Worm (Caenorhabditis elegans) whole organism, L3 larva: Measurements from ENCODE around the gene srw-136.
"Not testable (repeated sequence)": the region's sequence is repeated elsewhere in the genome, so short reads cannot be mapped to it uniquely, and the experiment has no call there.

ENCODE experiments used
- ZK546.5 ChIP-seq: sonication (generic microtip); optimal IDR thresholded peaks from 2 replicates; lab custom pipeline; 2017; ENCODE audit warnings: missing biosample characterization, missing genetic modification characterization
- aly-2 ChIP-seq: fragments of 150-350 bp; optimal IDR thresholded peaks from 2 replicates; lab custom pipeline; 2014; ENCODE audit warnings: missing biosample characterization, missing genetic modification characterization
- ama-1 ChIP-seq: fragments of 150-350 bp; optimal IDR thresholded peaks from 2 replicates; lab custom pipeline; 2018
- ceh-16 ChIP-seq: sonication (generic microtip); optimal IDR thresholded peaks from 2 replicates; lab custom pipeline; 2017; ENCODE audit warnings: missing biosample characterization, missing genetic modification characterization
- ceh-82 ChIP-seq: fragments of 150-350 bp; optimal IDR thresholded peaks from 2 replicates; lab custom pipeline; 2014; ENCODE audit warnings: missing biosample characterization, missing genetic modification characterization
- ceh-9 ChIP-seq: sonication (generic microtip); optimal IDR thresholded peaks from 2 replicates; lab custom pipeline; 2018; ENCODE audit warnings: missing biosample characterization, missing genetic modification characterization
- daf-12 ChIP-seq: fragments of 150-350 bp; optimal IDR thresholded peaks from 2 replicates; lab custom pipeline; 2014; ENCODE audit warnings: missing biosample characterization, missing genetic modification reagents, missing genetic modification characterization
- egl-27 ChIP-seq: sonication (generic microtip); optimal IDR thresholded peaks from 4 replicates; lab custom pipeline; 2017; ENCODE audit warnings: missing biosample characterization, missing genetic modification reagents, missing genetic modification characterization
- egl-5 ChIP-seq: fragments of 150-350 bp; optimal IDR thresholded peaks from 2 replicates; lab custom pipeline; 2017; ENCODE audit warnings: missing biosample characterization, missing genetic modification reagents, missing genetic modification characterization, inconsistent platforms
- elt-1 ChIP-seq: fragments of 150-350 bp; optimal IDR thresholded peaks from 2 replicates; lab custom pipeline; 2014; ENCODE audit warnings: missing biosample characterization, missing genetic modification characterization
- elt-2 ChIP-seq: sonication (generic microtip); optimal IDR thresholded peaks from 2 replicates; lab custom pipeline; 2016; ENCODE audit warnings: missing genetic modification reagents, mild to moderate bottlenecking, missing genetic modification characterization, missing compliant biosample characterization
- eor-1 ChIP-seq, 2 experiments: fragments of 150-350 bp; optimal IDR thresholded peaks; 2 replicates each; lab custom pipeline; 2014 to 2018; ENCODE audit warnings: missing biosample characterization in 2 of 2, missing genetic modification characterization in 2 of 2
- fkh-10 ChIP-seq: sonication (generic microtip); optimal IDR thresholded peaks from 2 replicates; lab custom pipeline; 2017; ENCODE audit warnings: missing biosample characterization, missing genetic modification reagents, missing genetic modification characterization
- fkh-2 ChIP-seq: fragments of 150-350 bp; optimal IDR thresholded peaks from 2 replicates; lab custom pipeline; 2014; ENCODE audit warnings: missing biosample characterization, missing genetic modification reagents, missing genetic modification characterization
- fos-1 ChIP-seq: fragments of 150-350 bp; optimal IDR thresholded peaks from 2 replicates; lab custom pipeline; 2014; ENCODE audit warnings: missing biosample characterization, missing genetic modification characterization
- hmg-11 ChIP-seq: sonication (generic microtip); optimal IDR thresholded peaks from 2 replicates; lab custom pipeline; 2016; ENCODE audit warnings: missing genetic modification characterization, missing compliant biosample characterization
- lin-15B ChIP-seq: fragments of 150-350 bp; optimal IDR thresholded peaks from 2 replicates; lab custom pipeline; 2014; ENCODE audit warnings: missing biosample characterization, missing genetic modification characterization
- lin-39 ChIP-seq: fragments of 150-350 bp; optimal IDR thresholded peaks from 2 replicates; lab custom pipeline; 2018; ENCODE audit warnings: missing biosample characterization, missing genetic modification reagents, missing genetic modification characterization
- lsy-12 ChIP-seq: sonication (generic microtip); optimal IDR thresholded peaks from 2 replicates; lab custom pipeline; 2016; ENCODE audit warnings: mild to moderate bottlenecking, missing genetic modification characterization, missing compliant biosample characterization
- mdl-1 ChIP-seq: fragments of 150-350 bp; optimal IDR thresholded peaks from 2 replicates; lab custom pipeline; 2014; ENCODE audit warnings: missing biosample characterization, missing genetic modification characterization
- mml-1 ChIP-seq: fragments of 150-350 bp; sonication (generic microtip); optimal IDR thresholded peaks from 3 replicates; lab custom pipeline; 2014; ENCODE audit warnings: missing biosample characterization, missing genetic modification characterization
- nfya-1 ChIP-seq: sonication (generic microtip); optimal IDR thresholded peaks from 2 replicates; lab custom pipeline; 2017; ENCODE audit warnings: missing genetic modification characterization, mild to moderate bottlenecking, missing compliant biosample characterization, antibody characterized with exemption, moderate library complexity; ENCODE audit not compliant: insufficient read depth
- nhr-11 ChIP-seq: fragments of 150-350 bp; optimal IDR thresholded peaks from 2 replicates; lab custom pipeline; 2014; ENCODE audit warnings: missing biosample characterization, missing genetic modification characterization
- nhr-12 ChIP-seq: fragments of 150-350 bp; optimal IDR thresholded peaks from 2 replicates; lab custom pipeline; 2014; ENCODE audit warnings: missing biosample characterization, missing genetic modification characterization
- nhr-25 ChIP-seq: sonication (generic microtip); optimal IDR thresholded peaks from 2 replicates; lab custom pipeline; 2017; ENCODE audit warnings: missing biosample characterization, missing genetic modification characterization
- nhr-28 ChIP-seq: fragments of 150-350 bp; optimal IDR thresholded peaks from 2 replicates; lab custom pipeline; 2014; ENCODE audit warnings: missing biosample characterization, missing genetic modification characterization
- nhr-43 ChIP-seq: sonication (generic microtip); optimal IDR thresholded peaks from 2 replicates; lab custom pipeline; 2016; ENCODE audit warnings: mild to moderate bottlenecking, missing genetic modification characterization, missing compliant biosample characterization; ENCODE audit not compliant: poor library complexity, severe bottlenecking
- nhr-67 ChIP-seq: fragments of 150-350 bp; optimal IDR thresholded peaks from 2 replicates; lab custom pipeline; 2014; ENCODE audit warnings: missing biosample characterization, missing genetic modification characterization
- nhr-76 ChIP-seq: fragments of 150-350 bp; sonication (generic microtip); optimal IDR thresholded peaks from 5 replicates; lab custom pipeline; 2014; ENCODE audit warnings: missing biosample characterization, missing genetic modification characterization
- nhr-77 ChIP-seq: fragments of 150-350 bp; optimal IDR thresholded peaks from 2 replicates; lab custom pipeline; 2014; ENCODE audit warnings: missing biosample characterization, missing genetic modification characterization
- pqm-1 ChIP-seq: fragments of 150-350 bp; optimal IDR thresholded peaks from 2 replicates; lab custom pipeline; 2017; ENCODE audit warnings: missing biosample characterization, missing genetic modification characterization, inconsistent platforms
- sea-2 ChIP-seq: fragments of 150-350 bp; sonication (generic microtip); optimal IDR thresholded peaks from 4 replicates; lab custom pipeline; 2014; ENCODE audit warnings: missing biosample characterization, missing genetic modification reagents, missing genetic modification characterization
- skn-1 ChIP-seq: fragments of 150-350 bp; optimal IDR thresholded peaks from 2 replicates; lab custom pipeline; 2014; ENCODE audit warnings: missing biosample characterization, missing genetic modification characterization
- tbx-2 ChIP-seq: sonication (generic microtip); optimal IDR thresholded peaks from 2 replicates; lab custom pipeline; 2016; ENCODE audit warnings: mild to moderate bottlenecking, missing genetic modification characterization, missing compliant biosample characterization
- unc-39 ChIP-seq: sonication (generic microtip); optimal IDR thresholded peaks from 4 replicates; lab custom pipeline; 2017; ENCODE audit warnings: missing biosample characterization, missing genetic modification characterization
- zag-1 ChIP-seq: fragments of 150-350 bp; optimal IDR thresholded peaks from 2 replicates; lab custom pipeline; 2014; ENCODE audit warnings: missing biosample characterization, missing genetic modification characterization
- ztf-11 ChIP-seq: fragments of 150-350 bp; optimal IDR thresholded peaks from 2 replicates; lab custom pipeline; 2014; ENCODE audit warnings: missing biosample characterization, missing genetic modification characterization
- ztf-4 ChIP-seq: fragments of 150-350 bp; optimal IDR thresholded peaks from 2 replicates; lab custom pipeline; 2014; ENCODE audit warnings: missing biosample characterization, missing genetic modification characterization

Gene srw-136

DNA sequence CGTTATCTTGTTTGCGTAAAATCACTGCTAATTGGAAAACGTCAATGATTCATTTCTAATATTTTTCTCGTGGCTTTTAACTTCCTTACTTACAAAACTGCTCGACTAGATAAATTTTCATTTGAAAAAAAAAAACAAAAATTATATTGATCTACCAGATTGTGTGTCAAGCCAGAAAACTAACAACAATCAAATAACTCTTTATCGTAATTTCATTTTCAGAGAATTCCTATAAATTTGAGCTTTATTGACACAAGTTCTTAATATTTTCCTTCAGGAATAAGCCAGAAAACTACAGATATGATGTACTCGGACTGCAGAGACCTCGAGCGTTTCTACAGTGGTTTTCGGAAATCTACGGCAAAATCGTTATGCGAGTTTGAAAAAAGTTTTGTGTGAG, 34.1 kb downstream of the srw-136 start, which contains the start of gene srw-124:
Gene srw-124 (plus strand): TSS at position 301 of the 400 bp plus-strand sequence.
- TF ChIP-seq ceh-9 (tag; lab: Kevin White, UChicago) = no peak
- no peak for TF ChIP-seq nhr-67 (tag; lab: Kevin White, UChicago)
- TF ChIP-seq fkh-10 = no peak
- TF ChIP-seq unc-39 (tag; lab: Kevin White, UChicago) = no peak
- TF ChIP-seq elt-2 = no peak
- no peak for TF ChIP-seq tbx-2 (tag; lab: Kevin White, UChicago)
- no peak for TF ChIP-seq elt-1 (tag; lab: Kevin White, UChicago)
- no peak for TF ChIP-seq nhr-76 (tag; lab: Kevin White, UChicago)
- TF ChIP-seq nfya-1 (tag; lab: Kevin White, UChicago) = no peak
- no peak for TF ChIP-seq fkh-2 (tag; lab: Kevin White, UChicago)
- TF ChIP-seq ceh-16 (tag; lab: Kevin White, UChicago) = no peak
- TF ChIP-seq fos-1 = no peak
- no peak for TF ChIP-seq daf-12 (tag; lab: Kevin White, UChicago)
- TF ChIP-seq mml-1 (tag; lab: Kevin White, UChicago) = no peak
- no peak for TF ChIP-seq egl-5 (tag; lab: Kevin White, UChicago)
- no peak for TF ChIP-seq mdl-1 (tag; lab: Kevin White, UChicago)
- TF ChIP-seq nhr-43 (tag; lab: Kevin White, UChicago) = no peak
- no peak for TF ChIP-seq skn-1 (tag; lab: Kevin White, UChicago)

DNA sequence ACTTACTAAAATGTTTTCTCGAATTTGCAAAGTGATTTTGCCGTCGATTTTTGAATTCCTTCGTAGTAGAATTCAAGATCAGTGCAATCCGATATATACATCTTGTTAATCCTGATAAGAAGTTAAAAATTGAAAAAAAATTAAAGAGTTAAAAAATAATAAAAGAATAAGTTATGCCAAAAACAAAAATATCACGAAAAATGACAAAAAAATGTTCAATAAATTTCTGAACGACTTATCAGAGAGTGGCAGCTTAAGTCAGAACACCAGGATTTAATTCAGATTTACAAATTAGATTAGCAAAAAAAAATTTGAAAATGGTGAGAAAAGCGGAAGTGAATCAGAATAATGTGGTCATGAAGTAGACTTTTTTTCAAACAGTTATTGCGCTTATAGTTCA, 35.1 kb downstream of the srw-136 start, which contains the start of gene srw-123:
Gene srw-123 (minus strand): TSS at position 101 of the 400 bp plus-strand sequence.
- TF ChIP-seq lin-15B (tag; lab: Kevin White, UChicago); ZK546.5 (tag; lab: Kevin White, UChicago); fos-1: not testable (repeated sequence)

DNA sequence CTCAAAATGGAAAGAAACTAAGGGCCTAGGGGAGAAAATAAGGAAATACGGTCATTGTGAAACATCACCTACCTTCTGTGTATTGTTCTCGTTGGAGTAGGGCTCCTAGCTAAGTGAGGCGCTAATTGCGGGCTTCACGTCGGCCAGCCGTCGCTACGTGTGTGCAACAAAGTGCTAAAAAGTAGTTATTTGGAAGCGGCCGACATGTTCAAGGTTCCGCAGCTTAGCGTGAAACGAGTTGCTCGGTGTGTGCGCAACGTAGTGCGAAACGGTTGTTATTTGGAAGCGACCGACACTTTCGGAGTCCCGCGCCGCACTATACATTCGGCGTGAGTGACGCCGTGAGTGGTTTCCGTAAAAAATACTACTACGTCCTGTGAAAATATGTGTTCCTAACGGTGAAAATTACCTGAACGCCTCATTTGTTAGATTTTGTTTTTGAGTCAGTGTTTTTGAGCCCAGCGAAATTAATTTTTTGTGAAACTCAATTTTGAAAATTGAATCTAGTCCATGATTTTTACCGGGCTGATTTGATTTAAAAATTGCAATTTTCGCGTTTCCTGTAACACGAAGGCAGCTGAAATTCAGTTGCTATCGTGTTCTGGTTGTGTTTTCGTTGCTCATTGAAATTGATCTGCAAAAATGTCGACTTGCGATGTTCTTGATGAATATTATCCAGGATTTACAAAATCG, 38.9 kb downstream of the srw-136 start, which contains the start of gene srw-129:
Gene srw-129 (plus strand): TSS at position 643 of the 693 bp plus-strand sequence.
- TF ChIP-seq zag-1 (tag; lab: Kevin White, UChicago) (no peak), nhr-12 (tag; lab: Kevin White, UChicago) (no peak), hmg-11 (tag; lab: Kevin White, UChicago) (no peak), fos-1 (no peak), ceh-9 (tag; lab: Kevin White, UChicago) (no peak), aly-2 (tag; lab: Kevin White, UChicago) (no peak), ztf-11 (tag; lab: Kevin White, UChicago) (no peak), lsy-12 (no peak)

DNA sequence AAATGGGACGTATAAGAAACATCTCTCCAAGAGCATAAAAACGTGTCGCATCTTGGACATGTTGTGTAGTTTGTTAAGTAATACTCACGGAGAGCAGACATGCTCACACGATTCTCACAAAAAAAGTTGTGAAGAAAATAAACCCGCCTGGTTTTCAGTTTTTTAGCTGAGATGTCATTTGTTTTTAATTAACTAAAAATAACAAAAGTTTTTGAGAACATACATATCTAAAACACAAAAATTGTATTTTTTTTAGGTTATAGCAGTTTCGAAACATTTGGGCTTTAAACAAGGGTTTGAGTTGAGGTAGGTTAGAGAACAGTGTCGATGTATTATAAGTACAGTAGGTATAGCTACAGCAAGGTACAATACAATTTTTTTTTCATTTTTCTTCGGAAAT, 45.6 kb downstream of the srw-136 start, which contains the start of gene srh-88:
Gene srh-88 (minus strand): TSS at position 101 of the 400 bp plus-strand sequence.
- TF ChIP-seq ztf-11 (tag; lab: Kevin White, UChicago) (no peak), lin-15B (tag; lab: Kevin White, UChicago) (no peak), nhr-67 (tag; lab: Kevin White, UChicago) (no peak), sea-2 (GFP tag; lab: Kevin White, UChicago) (no peak), nhr-11 (tag; lab: Kevin White, UChicago) (no peak), lin-39 (tag; lab: Kevin White, UChicago) (no peak), nhr-25 (tag; lab: Kevin White, UChicago) (no peak), nhr-43 (tag; lab: Kevin White, UChicago) (no peak), ztf-4 (no peak), pqm-1 (tag; lab: Kevin White, UChicago) (no peak), eor-1 (tag; optimal IDR thresholded peaks at IDR 0.05; lab: Kevin White, UChicago) (no peak), nhr-28 (no peak), ama-1 (lab: Kevin White, UChicago) (no peak), ceh-9 (tag; lab: Kevin White, UChicago) (no peak), egl-27 (tag; lab: Kevin White, UChicago) (no peak), elt-2 (no peak), ceh-82 (tag; lab: Kevin White, UChicago) (no peak), nhr-77 (tag; lab: Kevin White, UChicago) (no peak), tbx-2 (tag; lab: Kevin White, UChicago) (no peak)
